Worm (Caenorhabditis elegans) whole organism, midembryonic: Measurements from ENCODE around the gene lact-3.

Experiments used
- T22C8.4 ChIP-seq: fragments of 200-800 bp; sonication (Bioruptor generic); IDR thresholded peaks from 2 replicates; pipeline ENCODE4 v1.3.6; 2022; ENCODE audit warnings: missing genetic modification characterization, missing compliant biosample characterization
- flt-1 ChIP-seq: fragments of 200-800 bp; sonication (Bioruptor generic); IDR thresholded peaks from 2 replicates; pipeline ENCODE4 v1.3.6; 2022; ENCODE audit warnings: missing genetic modification characterization, missing compliant biosample characterization
- klf-2 ChIP-seq: fragments of 200-800 bp; sonication (Bioruptor generic); conservative IDR thresholded peaks from 2 replicates; pipeline ENCODE4 v1.3.6; 2022; ENCODE audit warnings: missing genetic modification reagents, missing genetic modification characterization, missing compliant biosample characterization
- med-1 ChIP-seq: sonication (generic microtip); optimal IDR thresholded peaks from 2 replicates; lab custom pipeline; 2017; ENCODE audit warnings: missing genetic modification characterization, mild to moderate bottlenecking, missing compliant biosample characterization, antibody characterized with exemption, missing genetic modification reagents; ENCODE audit not compliant: insufficient read depth
- ref-1 ChIP-seq: fragments of 200-800 bp; sonication (Bioruptor generic); conservative IDR thresholded peaks from 2 replicates; pipeline ENCODE4 v1.3.6; 2022; ENCODE audit warnings: missing genetic modification reagents, missing genetic modification characterization, missing compliant biosample characterization
- tab-1 ChIP-seq: fragments of 200-800 bp; sonication (Bioruptor generic); IDR thresholded peaks from 2 replicates; pipeline ENCODE4 v1.3.6; 2022; ENCODE audit warnings: missing genetic modification characterization, missing compliant biosample characterization
- ztf-23 ChIP-seq: fragments of 200-800 bp; sonication (Bioruptor generic); IDR thresholded peaks from 2 replicates; pipeline ENCODE4 v1.3.6; 2022; ENCODE audit warnings: missing genetic modification reagents, missing genetic modification characterization, missing compliant biosample characterization

ce11 chrII:10659585-10659984 lies 2.1 kb upstream of the lact-3 start:
- no peak for TF ChIP-seq ref-1 (GFP tag; lab: Robert Waterston, UW)
- no peak for TF ChIP-seq flt-1 (GFP tag; lab: Robert Waterston, UW)
- TF ChIP-seq T22C8.4 (GFP tag; lab: Robert Waterston, UW): no peak
- TF ChIP-seq med-1 (GFP tag; lab: Kevin White, UChicago): no peak
- TF ChIP-seq ztf-23 (GFP tag; lab: Robert Waterston, UW): no peak
- no peak for TF ChIP-seq klf-2 (GFP tag; lab: Robert Waterston, UW)
- TF ChIP-seq tab-1 (GFP tag; lab: Robert Waterston, UW): no peak
